Fruit fly (Drosophila melanogaster): ENCODE results near the gene spdi.

spdi gene

dm6 chrX:635495-636142 lies 15.6 kb upstream of the spdi start, which contains the start of gene Dredd (continued):
- TF ChIP-seq disco-r (GFP tag; optimal IDR thresholded peaks at IDR 0.05) (no peak), Sox100B (GFP tag; optimal IDR thresholded peaks at IDR 0.05) (no peak), Sin3A (optimal IDR thresholded peaks at IDR 0.05) (peak; percentile 56), HmgD (GFP tag; optimal IDR thresholded peaks at IDR 0.05) (no peak), ac (GFP tag; optimal IDR thresholded peaks at IDR 0.05) (no peak), GATAe (GFP tag; conservative IDR thresholded peaks at IDR 0.05) (0 out of 2 replicates have a peak, but pooled peaks have one; percentile 13), Hr3 (GFP tag; optimal IDR thresholded peaks at IDR 0.05) (no peak), crc (GFP tag; optimal IDR thresholded peaks at IDR 0.05) (no peak), CG12942 (GFP tag; optimal IDR thresholded peaks at IDR 0.05) (no peak), CG15269 (tag; optimal IDR thresholded peaks at IDR 0.05) (no peak), ERR (GFP tag; optimal IDR thresholded peaks at IDR 0.05) (no peak), ttk (GFP tag; IDR thresholded peaks at IDR 0.05) (no peak), HmgZ (tag; optimal IDR thresholded peaks at IDR 0.05) (no peak), CG4820 (GFP tag; optimal IDR thresholded peaks at IDR 0.05) (no peak), Meics (GFP tag; optimal IDR thresholded peaks at IDR 0.05) (no peak), CG6689 (GFP tag; IDR thresholded peaks at IDR 0.05) (no peak), Atf-2 (GFP tag; optimal IDR thresholded peaks at IDR 0.05) (no peak), otp (GFP tag; IDR thresholded peaks at IDR 0.05) (no peak), CG3838 (GFP tag; optimal IDR thresholded peaks at IDR 0.05) (no peak), abd-A (tag; optimal IDR thresholded peaks at IDR 0.05) (no peak), klu (GFP tag; IDR thresholded peaks at IDR 0.05) (no peak), CG12155 (GFP tag; optimal IDR thresholded peaks at IDR 0.05) (no peak), mld (GFP tag; IDR thresholded peaks at IDR 0.05; ENCODE audit: partially characterized antibody) (peak; percentile 78; the same call in 2 of the 3 replicates), CG18619 (GFP tag; optimal IDR thresholded peaks at IDR 0.05) (no peak), CG33213 (GFP tag; optimal IDR thresholded peaks at IDR 0.05) (no peak), Usf (GFP tag; optimal IDR thresholded peaks at IDR 0.05) (no peak), CG10565 (GFP tag; optimal IDR thresholded peaks at IDR 0.05) (no peak), Nf-YC (tag; optimal IDR thresholded peaks at IDR 0.05) (no peak), CG16813 (GFP tag; IDR thresholded peaks at IDR 0.05; ENCODE audit: partially characterized antibody) (peak; percentile 91), CG12236 (GFP tag; optimal IDR thresholded peaks at IDR 0.05) (no peak), CG31224 (GFP tag; IDR thresholded peaks at IDR 0.05) (no peak), CG17612 (GFP tag; IDR thresholded peaks at IDR 0.05) (no peak), insv (GFP tag; optimal IDR thresholded peaks at IDR 0.05) (no peak), CG7556 (GFP tag; optimal IDR thresholded peaks at IDR 0.05) (no peak), CG2116 (GFP tag; optimal IDR thresholded peaks at IDR 0.05) (peak; percentile 87), hth (optimal IDR thresholded peaks at IDR 0.05) (no peak), Mad (GFP tag; optimal IDR thresholded peaks at IDR 0.05) (no peak), onecut (GFP tag; IDR thresholded peaks at IDR 0.05) (no peak), CG8924 (tag; optimal IDR thresholded peaks at IDR 0.05) (peak; percentile 73), Fer3 (tag; optimal IDR thresholded peaks at IDR 0.05) (no peak), h (optimal IDR thresholded peaks at IDR 0.05) (no peak), CG10321 (GFP tag; IDR thresholded peaks at IDR 0.05) (peak; percentile 89), sima (GFP tag; optimal IDR thresholded peaks at IDR 0.05) (no peak), CG15601 (tag; optimal IDR thresholded peaks at IDR 0.05) (no peak), CG4854 (GFP tag; optimal IDR thresholded peaks at IDR 0.05) (no peak), CG43689 (GFP tag; IDR thresholded peaks at IDR 0.05) (no peak), CG6272 (GFP tag; IDR thresholded peaks at IDR 0.05) (no peak), Gsc (GFP tag; IDR thresholded peaks at IDR 0.05) (no peak), psq (GFP tag; optimal IDR thresholded peaks at IDR 0.05) (no peak), CG8765 (GFP tag; IDR thresholded peaks at IDR 0.05) (no peak), gsb (GFP tag; IDR thresholded peaks at IDR 0.05) (no peak), odd (GFP tag; optimal IDR thresholded peaks at IDR 0.05) (no peak), CG15073 (GFP tag; optimal IDR thresholded peaks at IDR 0.05) (no peak)
